Fruit fly (Drosophila melanogaster): Measurements from ENCODE around the gene vilya.

Gene vilya

dm6 chrX:2743020-2743419, 16.5 kb downstream of the vilya start (continued):
- TF ChIP-seq CG4820 (GFP tag; optimal IDR thresholded peaks at IDR 0.05) (peak; percentile 54), CG32767 (GFP tag; IDR thresholded peaks at IDR 0.05) (peak; percentile 77), nmo (GFP tag; optimal IDR thresholded peaks at IDR 0.05) (peak; percentile 62), CG16779 (GFP tag; IDR thresholded peaks at IDR 0.05) (peak; percentile 83), klu (GFP tag; IDR thresholded peaks at IDR 0.05) (peak; percentile 77), CG14860 (GFP tag; IDR thresholded peaks at IDR 0.05; ENCODE audit: partially characterized antibody) (0 out of 3 replicates have a peak, but pooled peaks have one; percentile 48), br (optimal IDR thresholded peaks at IDR 0.05) (no peak), CG17568 (GFP tag; optimal IDR thresholded peaks at IDR 0.05) (peak; percentile 59), CG12744 (GFP tag; optimal IDR thresholded peaks at IDR 0.05) (peak; percentile 60), CG3726 (GFP tag; IDR thresholded peaks at IDR 0.05) (peak; percentile 83), croc (GFP tag; conservative IDR thresholded peaks at IDR 0.05) (peak; percentile 31; the same call in 1 of the 3 replicates), ERR (GFP tag; optimal IDR thresholded peaks at IDR 0.05) (peak; percentile 83), Atf3 (GFP tag; optimal IDR thresholded peaks at IDR 0.05) (peak; percentile 47), Ptx1 (GFP tag; IDR thresholded peaks at IDR 0.05) (peak; percentile 90), Stat92E (GFP tag; optimal IDR thresholded peaks at IDR 0.05) (no peak), CG4730 (GFP tag; IDR thresholded peaks at IDR 0.05) (peak; percentile 83), CoRest (tag; optimal IDR thresholded peaks at IDR 0.05) (peak; percentile 74), Hr3 (GFP tag; optimal IDR thresholded peaks at IDR 0.05) (peak; percentile 72), HmgD (GFP tag; optimal IDR thresholded peaks at IDR 0.05) (peak; percentile 41), Asciz (GFP tag; optimal IDR thresholded peaks at IDR 0.05) (peak; percentile 47), Sox100B (GFP tag; optimal IDR thresholded peaks at IDR 0.05) (peak; percentile 43), CG12071 (GFP tag; optimal IDR thresholded peaks at IDR 0.05) (peak; percentile 54), CTCF (GFP tag; optimal IDR thresholded peaks at IDR 0.05) (no peak), yki (optimal IDR thresholded peaks at IDR 0.05) (no peak), MESR4 (GFP tag; optimal IDR thresholded peaks at IDR 0.05) (no peak), ewg (GFP tag; optimal IDR thresholded peaks at IDR 0.05) (peak; percentile 22), CG1603 (tag; optimal IDR thresholded peaks at IDR 0.05) (peak; percentile 20), CG9817 (tag; optimal IDR thresholded peaks at IDR 0.05) (peak; percentile 69), da (GFP tag; optimal IDR thresholded peaks at IDR 0.05) (peak; percentile 62), dimm (GFP tag; IDR thresholded peaks at IDR 0.05) (peak; percentile 74), scrt (GFP tag; optimal IDR thresholded peaks at IDR 0.05) (peak; percentile 63), CG1832 (GFP tag; optimal IDR thresholded peaks at IDR 0.05) (no peak), rib (GFP tag; IDR thresholded peaks at IDR 0.05) (peak; percentile 89), MBD-R2 (GFP tag; IDR thresholded peaks at IDR 0.05) (peak; percentile 85), unpg (GFP tag; optimal IDR thresholded peaks at IDR 0.05) (peak; percentile 80), CG42726 (GFP tag; IDR thresholded peaks at IDR 0.05; ENCODE audit: partially characterized antibody) (no peak), CG15514 (GFP tag; optimal IDR thresholded peaks at IDR 0.05) (peak; percentile 73), CG13775 (GFP tag; optimal IDR thresholded peaks at IDR 0.05) (peak; percentile 65), CG12391 (tag; optimal IDR thresholded peaks at IDR 0.05) (peak; percentile 64), CG9727 (GFP tag; optimal IDR thresholded peaks at IDR 0.05) (peak; percentile 69), wdn (GFP tag; IDR thresholded peaks at IDR 0.05) (peak; percentile 91), CG11504 (tag; optimal IDR thresholded peaks at IDR 0.05) (peak; percentile 80), Ravus (GFP tag; IDR thresholded peaks at IDR 0.05) (peak; percentile 81), CG34422 (GFP tag; IDR thresholded peaks at IDR 0.05) (peak; percentile 85), CG15696 (tag; optimal IDR thresholded peaks at IDR 0.05) (no peak), Opbp (GFP tag; IDR thresholded peaks at IDR 0.05; ENCODE audit: partially characterized antibody) (no peak), BtbVII (GFP tag; optimal IDR thresholded peaks at IDR 0.05) (peak; percentile 85), CG10462 (GFP tag; optimal IDR thresholded peaks at IDR 0.05) (peak; percentile 2), NfI (GFP tag; optimal IDR thresholded peaks at IDR 0.05) (peak; percentile 80), Doc2 (GFP tag; IDR thresholded peaks at IDR 0.05) (peak; percentile 61), CG8924 (tag; optimal IDR thresholded peaks at IDR 0.05) (peak; percentile 52), Ets65A (GFP tag) (peak; percentile 63)
